Worm (Caenorhabditis elegans): ENCODE data around the gene C34D4.10.

DNA sequence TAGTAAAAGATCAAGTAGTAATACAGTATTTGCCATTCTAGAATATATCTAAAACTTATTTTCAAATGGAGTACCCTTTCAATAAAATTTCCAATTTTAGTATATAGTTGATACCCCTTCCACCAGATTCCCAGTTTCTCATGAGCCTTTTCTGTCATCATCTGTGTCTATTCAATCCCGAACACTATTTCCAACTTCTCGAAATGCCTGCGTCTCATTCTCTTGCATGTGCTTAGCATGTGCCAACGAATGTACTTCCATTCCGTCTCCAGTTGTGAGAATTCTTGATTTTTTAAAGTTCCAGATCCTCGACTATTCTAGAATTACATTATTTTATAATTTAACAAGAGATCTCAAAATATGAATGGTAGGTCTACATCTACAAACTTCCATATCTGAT is 45.3 kb upstream of the C34D4.10 start, which contains the start of gene C42D4.18:
- no peak for TF ChIP-seq klf-2 (GFP tag; conservative IDR thresholded peaks at IDR 0.05)
- no peak for TF ChIP-seq med-1 (GFP tag; optimal IDR thresholded peaks at IDR 0.05; ENCODE audit: insufficient read depth)
- TF ChIP-seq flt-1 (GFP tag; IDR thresholded peaks at IDR 0.05): no peak
- TF ChIP-seq T22C8.4 (GFP tag; IDR thresholded peaks at IDR 0.05): no peak
- TF ChIP-seq cog-1 (tag; optimal IDR thresholded peaks at IDR 0.05): no peak
- TF ChIP-seq ref-1 (GFP tag; conservative IDR thresholded peaks at IDR 0.05): no peak
- TF ChIP-seq tab-1 (GFP tag; IDR thresholded peaks at IDR 0.05): no peak
- TF ChIP-seq ztf-29 (GFP tag; IDR thresholded peaks at IDR 0.05): no peak
